Fruit fly (Drosophila melanogaster) whole organism, embryonic: ENCODE data around the gene caz.
A peak's percentile ranks its signal among the peaks of the same experiment; 100 is the strongest.

Source experiments
- B-H1 ChIP-seq: fragments of 200-800 bp; sonication (Bioruptor generic); IDR thresholded peaks from 3 replicates; pipeline ENCODE4 v1.3.6; 2022; ENCODE audit warnings: missing biosample characterization, missing genetic modification characterization
- B-H2 ChIP-seq: fragments of 200-800 bp; sonication (Bioruptor generic); optimal IDR thresholded peaks from 2 replicates; lab custom pipeline; 2018; ENCODE audit warnings: missing biosample characterization, mild to moderate bottlenecking, missing genetic modification characterization
- Blimp-1 ChIP-seq: fragments of 200-800 bp; sonication (Bioruptor generic); optimal IDR thresholded peaks from 3 replicates; lab custom pipeline; 2018; ENCODE audit warnings: missing biosample characterization, missing genetic modification characterization, mild to moderate bottlenecking, moderate library complexity, missing genetic modification reagents
- CG11504 ChIP-seq: fragments of 200-800 bp; sonication (Bioruptor generic); optimal IDR thresholded peaks from 3 replicates; lab custom pipeline; 2019; ENCODE audit warnings: missing biosample characterization, mild to moderate bottlenecking, missing genetic modification characterization, moderate library complexity
- CG12071 ChIP-seq: fragments of 200-800 bp; sonication (Bioruptor generic); optimal IDR thresholded peaks from 3 replicates; lab custom pipeline; 2018; ENCODE audit warnings: missing biosample characterization, mild to moderate bottlenecking, missing genetic modification characterization
- CG12391 ChIP-seq: fragments of 200-800 bp; sonication (Bioruptor generic); optimal IDR thresholded peaks from 3 replicates; lab custom pipeline; 2018; ENCODE audit warnings: missing biosample characterization, mild to moderate bottlenecking, missing genetic modification characterization, moderate library complexity
- CG16815 ChIP-seq: fragments of 200-800 bp; sonication (Bioruptor generic); optimal IDR thresholded peaks from 3 replicates; lab custom pipeline; 2017; ENCODE audit warnings: missing biosample characterization, mild to moderate bottlenecking, missing genetic modification characterization
- CG17359 ChIP-seq: fragments of 200-800 bp; sonication (Bioruptor generic); optimal IDR thresholded peaks from 3 replicates; lab custom pipeline; 2018; ENCODE audit warnings: missing biosample characterization, mild to moderate bottlenecking, missing genetic modification characterization, moderate library complexity
- CG17361 ChIP-seq: fragments of 200-800 bp; sonication (Bioruptor generic); IDR thresholded peaks from 3 replicates; pipeline ENCODE4 v1.3.6; 2022; ENCODE audit warnings: missing biosample characterization, missing genetic modification characterization
- CG17829 ChIP-seq: fragments of 200-800 bp; optimal IDR thresholded peaks from 2 replicates; lab custom pipeline; 2019; ENCODE audit warnings: missing biosample characterization, mild to moderate bottlenecking, missing genetic modification characterization, moderate library complexity
- CG18011 ChIP-seq: fragments of 200-800 bp; sonication (Bioruptor generic); optimal IDR thresholded peaks from 2 replicates; lab custom pipeline; 2017; ENCODE audit warnings: missing biosample characterization, missing genetic modification characterization, mild to moderate bottlenecking, moderate library complexity, missing genotype
- CG2120 ChIP-seq: fragments of 200-800 bp; sonication (Bioruptor generic); optimal IDR thresholded peaks from 3 replicates; lab custom pipeline; 2016; ENCODE audit warnings: missing biosample characterization, missing genetic modification characterization
- CG4424 ChIP-seq: fragments of 200-800 bp; sonication (Bioruptor generic); optimal IDR thresholded peaks from 3 replicates; lab custom pipeline; 2016; ENCODE audit warnings: missing biosample characterization, missing genetic modification characterization
- CG4617 ChIP-seq: fragments of 200-800 bp; sonication (Bioruptor generic); optimal IDR thresholded peaks from 3 replicates; lab custom pipeline; 2016; ENCODE audit warnings: missing biosample characterization, missing genetic modification characterization, borderline replicate concordance
- CG7839 ChIP-seq: fragments of 200-800 bp; sonication (Bioruptor generic); optimal IDR thresholded peaks from 3 replicates; lab custom pipeline; 2018; ENCODE audit warnings: missing biosample characterization, mild to moderate bottlenecking, missing genetic modification characterization, moderate library complexity
- CG7928 ChIP-seq: fragments of 200-800 bp; sonication (Bioruptor generic); optimal IDR thresholded peaks from 2 replicates; lab custom pipeline; 2017; ENCODE audit warnings: missing biosample characterization, mild to moderate bottlenecking, missing genetic modification characterization
- CG8281 ChIP-seq: fragments of 200-800 bp; sonication (Bioruptor generic); optimal IDR thresholded peaks from 2 replicates; lab custom pipeline; 2018; ENCODE audit warnings: missing biosample characterization, mild to moderate bottlenecking, missing genetic modification characterization, moderate library complexity
- CG8388 ChIP-seq: fragments of 200-800 bp; sonication (Bioruptor generic); optimal IDR thresholded peaks from 2 replicates; lab custom pipeline; 2019; ENCODE audit warnings: missing biosample characterization, mild to moderate bottlenecking, missing genetic modification characterization, moderate library complexity
- CG8924 ChIP-seq: fragments of 200-800 bp; optimal IDR thresholded peaks from 3 replicates; lab custom pipeline; 2019; ENCODE audit warnings: missing biosample characterization, mild to moderate bottlenecking, missing genetic modification characterization, moderate library complexity
- CG9609 ChIP-seq: fragments of 200-800 bp; sonication (Bioruptor generic); optimal IDR thresholded peaks from 3 replicates; lab custom pipeline; 2016; ENCODE audit warnings: missing biosample characterization, missing genetic modification characterization
- CG9727 ChIP-seq: fragments of 200-800 bp; sonication (Bioruptor generic); optimal IDR thresholded peaks from 3 replicates; lab custom pipeline; 2017; ENCODE audit warnings: missing biosample characterization, mild to moderate bottlenecking, missing genetic modification characterization
- CG9817 ChIP-seq: fragments of 200-800 bp; sonication (Bioruptor generic); optimal IDR thresholded peaks from 2 replicates; lab custom pipeline; 2018; ENCODE audit warnings: missing biosample characterization, mild to moderate bottlenecking, missing genetic modification characterization, moderate library complexity
- HLH54F ChIP-seq: fragments of 200-800 bp; sonication (Bioruptor generic); optimal IDR thresholded peaks from 3 replicates; lab custom pipeline; 2016; ENCODE audit warnings: missing biosample characterization, missing genetic modification characterization
- Lpt ChIP-seq: fragments of >200 bp; optimal IDR thresholded peaks from 2 replicates; lab custom pipeline; 2018; ENCODE audit warnings: missing biosample characterization, missing genetic modification characterization
- Nf-YC ChIP-seq: fragments of 200-800 bp; optimal IDR thresholded peaks from 3 replicates; lab custom pipeline; 2019; ENCODE audit warnings: missing biosample characterization, mild to moderate bottlenecking, missing genetic modification characterization, moderate library complexity
- Ptx1 ChIP-seq: fragments of 200-800 bp; sonication (Bioruptor generic); IDR thresholded peaks from 2 replicates; pipeline ENCODE4 v1.3.6; 2022; ENCODE audit warnings: missing biosample characterization, missing genetic modification characterization
- Ravus ChIP-seq: fragments of 200-800 bp; sonication (Bioruptor generic); IDR thresholded peaks from 2 replicates; pipeline ENCODE4 v1.3.6; 2022; ENCODE audit warnings: missing biosample characterization, missing genetic modification characterization
- Rfx ChIP-seq: fragments of 200-800 bp; sonication (Bioruptor generic); IDR thresholded peaks from 2 replicates; pipeline ENCODE4 v1.3.6; 2022; ENCODE audit warnings: missing biosample characterization, missing genetic modification characterization
- al ChIP-seq: fragments of 200-800 bp; sonication (Bioruptor generic); IDR thresholded peaks from 2 replicates; pipeline ENCODE4 v1.3.6; 2022; ENCODE audit warnings: missing biosample characterization, missing genetic modification characterization
- bcd ChIP-seq: fragments of 200-800 bp; sonication (Bioruptor generic); optimal IDR thresholded peaks from 2 replicates; lab custom pipeline; 2017; ENCODE audit warnings: missing biosample characterization, mild to moderate bottlenecking, missing genetic modification characterization
- croc ChIP-seq: fragments of 200-800 bp; sonication (Bioruptor generic); conservative IDR thresholded peaks from 3 replicates; pipeline ENCODE4 v1.3.6; 2022; ENCODE audit warnings: missing biosample characterization, missing genetic modification characterization
- dmrt11E ChIP-seq: fragments of 200-800 bp; sonication (Bioruptor generic); optimal IDR thresholded peaks from 3 replicates; lab custom pipeline; 2018; ENCODE audit warnings: missing biosample characterization, mild to moderate bottlenecking, missing genetic modification characterization, moderate library complexity
- grau ChIP-seq: fragments of 200-800 bp; optimal IDR thresholded peaks from 3 replicates; lab custom pipeline; 2019; ENCODE audit warnings: missing biosample characterization, mild to moderate bottlenecking, missing genetic modification characterization, moderate library complexity
- hb ChIP-seq: fragments of 200-800 bp; sonication (Bioruptor generic); IDR thresholded peaks from 3 replicates; pipeline ENCODE4 v1.3.6; 2022; ENCODE audit warnings: missing biosample characterization, missing genetic modification characterization; ENCODE audit not compliant: partially characterized antibody
- hbn ChIP-seq: fragments of 200-800 bp; sonication (Bioruptor generic); IDR thresholded peaks from 2 replicates; pipeline ENCODE4 v1.3.6; 2022; ENCODE audit warnings: missing biosample characterization, missing genetic modification characterization; ENCODE audit not compliant: partially characterized antibody
- kay ChIP-seq: fragments of 200-800 bp; sonication (Bioruptor generic); optimal IDR thresholded peaks from 2 replicates; lab custom pipeline; 2016; ENCODE audit warnings: missing biosample characterization, missing genetic modification characterization
- pita ChIP-seq: fragments of 200-800 bp; sonication (Bioruptor generic); optimal IDR thresholded peaks from 2 replicates; lab custom pipeline; 2017; ENCODE audit warnings: missing biosample characterization, mild to moderate bottlenecking, missing genetic modification characterization
- prd ChIP-seq, 3 experiments: fragments of >200 bp in 2 of 3; fragments of 200-800 bp in 1 of 3; sonication (Bioruptor generic) in 1 of 3; optimal IDR thresholded peaks in 2 of 3; IDR thresholded peaks in 1 of 3; 2 replicates in 2 of 3; 3 replicates in 1 of 3; pipeline versions ENCODE4 v1.3.6 to Lab custom; 2017 to 2022; ENCODE audit warnings: missing biosample characterization in 1 of 3, missing genetic modification characterization in 1 of 3
- row ChIP-seq: fragments of 200-800 bp; sonication (Bioruptor generic); IDR thresholded peaks from 3 replicates; pipeline ENCODE4 v1.3.6; 2022; ENCODE audit warnings: missing biosample characterization, missing genetic modification characterization
- sd ChIP-seq: fragments of 200-800 bp; sonication (Bioruptor generic); optimal IDR thresholded peaks from 3 replicates; lab custom pipeline; 2018; ENCODE audit warnings: missing biosample characterization, mild to moderate bottlenecking, missing genetic modification characterization, moderate library complexity
- slbo ChIP-seq: fragments of 200-800 bp; sonication (Bioruptor generic); IDR thresholded peaks from 2 replicates; pipeline ENCODE4 v1.3.6; 2022; ENCODE audit warnings: missing biosample characterization, missing genetic modification characterization
- slp2 ChIP-seq: fragments of 200-800 bp; sonication (Bioruptor generic); optimal IDR thresholded peaks from 2 replicates; lab custom pipeline; 2016; ENCODE audit warnings: missing biosample characterization, missing genetic modification characterization
- stwl ChIP-seq: fragments of 200-800 bp; sonication (Bioruptor generic); optimal IDR thresholded peaks from 3 replicates; lab custom pipeline; 2018; ENCODE audit warnings: missing biosample characterization, mild to moderate bottlenecking, missing genetic modification characterization, moderate library complexity
- tx ChIP-seq: fragments of 200-800 bp; sonication (Bioruptor generic); optimal IDR thresholded peaks from 2 replicates; lab custom pipeline; 2016; ENCODE audit warnings: missing biosample characterization, missing genetic modification characterization
- usp ChIP-seq: fragments of >200 bp; optimal IDR thresholded peaks from 2 replicates; lab custom pipeline; 2017; ENCODE audit warnings: missing biosample characterization, missing genetic modification characterization
- zen2 ChIP-seq: fragments of 200-800 bp; sonication (Bioruptor generic); IDR thresholded peaks from 3 replicates; pipeline ENCODE4 v1.3.6; 2022; ENCODE audit warnings: missing biosample characterization, missing genetic modification characterization; ENCODE audit not compliant: partially characterized antibody

caz gene

DNA sequence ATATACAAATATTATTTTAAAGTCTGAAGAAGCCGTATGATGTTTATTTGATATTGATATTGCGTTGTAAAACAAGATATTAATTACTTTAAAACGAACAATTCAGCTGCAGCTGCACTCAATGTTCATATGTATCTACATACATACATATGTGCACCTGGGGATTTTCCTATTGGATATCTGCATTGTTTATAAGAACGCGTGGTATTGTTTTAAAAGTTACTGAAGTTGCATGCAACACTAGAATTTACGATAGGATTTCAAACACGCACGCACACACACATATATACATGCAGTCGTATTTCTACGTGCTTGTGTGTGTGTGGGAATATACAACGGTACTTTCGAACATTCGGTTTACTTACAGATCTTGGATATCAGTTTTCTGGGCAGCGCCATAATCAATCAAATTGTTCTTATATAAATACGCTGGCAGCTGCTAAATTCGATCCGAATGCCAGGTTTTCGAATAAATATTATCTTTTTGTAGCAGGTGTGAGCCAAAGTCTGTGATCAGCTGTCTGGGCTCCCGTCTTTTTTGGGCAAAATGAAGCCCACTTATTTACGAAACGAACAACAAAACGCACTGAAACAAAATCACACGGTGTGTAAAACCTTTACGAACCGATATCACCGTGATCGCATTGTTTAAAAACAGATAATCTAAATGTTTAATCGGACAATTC lies 13.3 kb upstream of the caz start (continued):
- TF ChIP-seq CG8281 (tag; lab: Kevin White, UChicago) (no peak), slp2 (GFP tag; lab: Kevin White, UChicago) (no peak)

DNA sequence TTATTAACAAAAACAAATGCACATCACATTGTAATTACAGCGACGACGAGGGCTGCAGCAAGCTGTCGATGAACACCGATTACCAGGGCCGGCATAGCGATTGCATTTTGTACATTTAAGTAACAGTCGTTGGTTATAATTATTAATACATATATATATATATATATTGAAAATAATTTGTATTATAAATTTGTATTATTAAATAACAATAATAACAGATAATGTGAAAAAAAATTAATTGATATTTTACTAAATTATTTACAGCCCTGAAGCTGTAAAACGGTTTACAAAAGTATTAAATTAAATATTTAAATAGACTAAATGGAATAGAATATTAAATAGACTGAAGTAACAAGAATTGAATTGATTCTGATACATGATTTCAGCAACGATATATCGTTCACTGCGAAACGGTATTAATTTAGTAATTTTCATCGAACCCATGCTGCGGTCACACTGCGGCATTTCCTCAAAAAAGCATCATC lies 12.7 kb upstream of the caz start, which contains the start of the genes kat80 and Prosalpha4:
Gene kat80, minus strand, starts transcription at position 327 of the 485 bp plus-strand sequence.
Gene Prosalpha4, plus strand, starts transcription at position 417 of the 485 bp plus-strand sequence.
- TF ChIP-seq CG12391 (tag; lab: Kevin White, UChicago) (peak; percentile 65), CG9609 (GFP tag; lab: Kevin White, UChicago) (no peak), croc (GFP tag; lab: Robert Waterston, UW) (no peak), Blimp-1 (GFP tag; lab: Kevin White, UChicago) (peak; percentile 22), Lpt (GFP tag; lab: Kevin White, UChicago) (no peak), al (GFP tag; lab: Robert Waterston, UW) (no peak; the same call in 1 of the 2 replicates), grau (peak; percentile 51), Ptx1 (GFP tag; lab: Robert Waterston, UW) (0 out of 2 replicates have a peak, but pooled peaks have one; percentile 12), CG9727 (GFP tag; lab: Kevin White, UChicago) (peak; percentile 76), slbo (GFP tag; lab: Robert Waterston, UW) (peak; percentile 28; the same call in 1 of the 2 replicates), CG8924 (peak; percentile 73), CG16815 (GFP tag; lab: Kevin White, UChicago) (no peak), CG17359 (tag; lab: Kevin White, UChicago) (peak; percentile 18), Rfx (GFP tag; lab: Robert Waterston, UW) (0 out of 2 replicates have a peak, but pooled peaks have one; percentile 23), Ravus (GFP tag; lab: Robert Waterston, UW) (no peak), CG7839 (tag; lab: Kevin White, UChicago) (peak; percentile 45), Nf-YC (tag; lab: Kevin White, UChicago) (peak; percentile 58), CG9817 (peak; percentile 29), sd (tag; lab: Kevin White, UChicago) (peak; percentile 37), CG11504 (tag; lab: Kevin White, UChicago) (peak; percentile 55), HLH54F (GFP tag; lab: Kevin White, UChicago) (no peak), CG8388 (peak; percentile 0), CG7928 (GFP tag; lab: Kevin White, UChicago) (peak; percentile 96), stwl (tag; lab: Kevin White, UChicago) (peak; percentile 4), B-H1 (GFP tag; lab: Robert Waterston, UW) (no peak), tx (GFP tag; lab: Kevin White, UChicago) (no peak), CG17361 (peak; percentile 56; the same call in 1 of the 3 replicates), row (peak; percentile 77), CG4617 (no peak), hb (GFP tag; lab: Robert Waterston, UW) (0 out of 3 replicates have a peak, but pooled peaks have one; percentile 31), zen2 (GFP tag; lab: Robert Waterston, UW) (no peak; the same call in 2 of the 3 replicates), dmrt11E (tag; lab: Kevin White, UChicago) (peak; percentile 44), CG12071 (no peak), CG18011 (GFP tag; lab: Kevin White, UChicago) (no peak), CG2120 (GFP tag; lab: Kevin White, UChicago) (peak; percentile 26), bcd (GFP tag; lab: Kevin White, UChicago) (peak; percentile 30), hbn (GFP tag; lab: Robert Waterston, UW) (peak; percentile 48), CG4424 (GFP tag; lab: Kevin White, UChicago) (peak; percentile 29), pita (GFP tag; lab: Kevin White, UChicago) (no peak), prd (optimal IDR thresholded peaks at IDR 0.05; lab: Kevin White, UChicago) (no peak), prd (GFP tag; IDR thresholded peaks at IDR 0.05; lab: Robert Waterston, UW) (peak; percentile 13; the same call in 1 of the 3 replicates), usp (no peak), B-H2 (GFP tag; lab: Kevin White, UChicago) (peak; percentile 59), CG17829 (tag; lab: Kevin White, UChicago) (peak; percentile 63), kay (GFP tag; lab: Kevin White, UChicago) (no peak)
